Fruit fly (Drosophila melanogaster): Measurements from ENCODE around the gene Actn3.

DNA sequence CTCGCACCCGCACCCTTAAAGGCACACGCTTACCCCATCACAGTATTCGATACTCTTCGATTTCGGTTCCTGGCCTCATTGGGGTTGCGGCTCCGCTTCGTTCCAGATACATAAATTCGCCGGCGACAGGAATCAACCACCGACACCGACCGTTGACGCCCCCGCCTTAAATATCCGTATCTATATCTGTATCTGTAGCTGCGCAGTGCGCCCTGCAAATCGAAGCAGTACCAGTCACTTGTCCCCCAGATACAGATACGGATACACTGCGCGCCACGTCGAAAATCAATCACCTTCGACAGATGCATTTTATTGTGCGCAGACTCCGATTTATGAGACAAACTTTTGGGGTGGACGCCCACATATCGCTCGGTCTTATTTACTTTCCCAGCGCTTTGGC is 5.0 kb downstream of the Actn3 start:
- TF ChIP-seq svp (GFP tag) (no peak), Lpt (GFP tag; optimal IDR thresholded peaks at IDR 0.05) (no peak), achi (GFP tag; optimal IDR thresholded peaks at IDR 0.05) (no peak), lz (GFP tag; optimal IDR thresholded peaks at IDR 0.05) (no peak), CG9139 (GFP tag; optimal IDR thresholded peaks at IDR 0.05) (no peak), Blimp-1 (GFP tag; optimal IDR thresholded peaks at IDR 0.05) (no peak), Ets21C (GFP tag; optimal IDR thresholded peaks at IDR 0.05) (no peak), dac (GFP tag; optimal IDR thresholded peaks at IDR 0.05) (no peak), Hr39 (GFP tag; optimal IDR thresholded peaks at IDR 0.05) (no peak), Gug (GFP tag; IDR thresholded peaks at IDR 0.05) (no peak)
